Fruit fly (Drosophila melanogaster) whole organism, embryonic: ENCODE data around the gene CG8379.

Experiments
- Asciz ChIP-seq: fragments of 200-800 bp; sonication (Bioruptor generic); optimal IDR thresholded peaks from 2 replicates; lab custom pipeline; 2017; ENCODE audit warnings: missing biosample characterization, mild to moderate bottlenecking, missing genetic modification characterization, missing genetic modification reagents
- Blimp-1 ChIP-seq: fragments of 200-800 bp; sonication (Bioruptor generic); optimal IDR thresholded peaks from 3 replicates; lab custom pipeline; 2018; ENCODE audit warnings: missing biosample characterization, missing genetic modification characterization, mild to moderate bottlenecking, moderate library complexity, missing genetic modification reagents
- CG11504 ChIP-seq: fragments of 200-800 bp; sonication (Bioruptor generic); optimal IDR thresholded peaks from 3 replicates; lab custom pipeline; 2019; ENCODE audit warnings: missing biosample characterization, mild to moderate bottlenecking, missing genetic modification characterization, moderate library complexity
- CG1233 ChIP-seq: fragments of 200-800 bp; sonication (Bioruptor generic); optimal IDR thresholded peaks from 4 replicates; lab custom pipeline; 2018; ENCODE audit warnings: missing biosample characterization, mild to moderate bottlenecking, missing genetic modification characterization
- CG13424 ChIP-seq: fragments of 200-800 bp; sonication (Bioruptor generic); optimal IDR thresholded peaks from 2 replicates; lab custom pipeline; 2019; ENCODE audit warnings: missing biosample characterization, mild to moderate bottlenecking, missing genetic modification characterization, moderate library complexity
- CG14710 ChIP-seq: fragments of 200-800 bp; sonication (Bioruptor generic); optimal IDR thresholded peaks from 3 replicates; lab custom pipeline; 2019; ENCODE audit warnings: missing biosample characterization, mild to moderate bottlenecking, missing genetic modification characterization, moderate library complexity
- CG14965 ChIP-seq: fragments of 200-800 bp; sonication (Bioruptor generic); optimal IDR thresholded peaks from 2 replicates; lab custom pipeline; 2016; ENCODE audit warnings: missing biosample characterization, missing genetic modification characterization, borderline replicate concordance
- CG1529 ChIP-seq: fragments of 200-800 bp; sonication (Bioruptor generic); optimal IDR thresholded peaks from 3 replicates; lab custom pipeline; 2018; ENCODE audit warnings: missing biosample characterization, missing genetic modification characterization
- CG30431 ChIP-seq: fragments of 200-800 bp; sonication (Bioruptor generic); optimal IDR thresholded peaks from 2 replicates; lab custom pipeline; 2017; ENCODE audit warnings: missing biosample characterization, missing genetic modification characterization
- CG34422 ChIP-seq: fragments of 200-800 bp; sonication (Bioruptor generic); IDR thresholded peaks from 3 replicates; pipeline ENCODE4 v1.3.6; 2022; ENCODE audit warnings: missing biosample characterization, missing genetic modification characterization
- CG4820 ChIP-seq: fragments of 200-800 bp; sonication (Bioruptor generic); optimal IDR thresholded peaks from 3 replicates; lab custom pipeline; 2016; ENCODE audit warnings: missing biosample characterization, missing genetic modification characterization
- CG6765 ChIP-seq: fragments of 200-800 bp; sonication (Bioruptor generic); optimal IDR thresholded peaks from 3 replicates; lab custom pipeline; 2017; ENCODE audit warnings: missing biosample characterization, mild to moderate bottlenecking, missing genetic modification characterization
- CG8388 ChIP-seq: fragments of 200-800 bp; sonication (Bioruptor generic); optimal IDR thresholded peaks from 2 replicates; lab custom pipeline; 2019; ENCODE audit warnings: missing biosample characterization, mild to moderate bottlenecking, missing genetic modification characterization, moderate library complexity
- CG9727 ChIP-seq: fragments of 200-800 bp; sonication (Bioruptor generic); optimal IDR thresholded peaks from 3 replicates; lab custom pipeline; 2017; ENCODE audit warnings: missing biosample characterization, mild to moderate bottlenecking, missing genetic modification characterization
- CoRest ChIP-seq: fragments of 200-800 bp; sonication (Bioruptor generic); optimal IDR thresholded peaks from 3 replicates; lab custom pipeline; 2018; ENCODE audit warnings: missing biosample characterization, mild to moderate bottlenecking, missing genetic modification characterization, moderate library complexity
- D19A ChIP-seq: fragments of 200-800 bp; optimal IDR thresholded peaks from 3 replicates; lab custom pipeline; 2019; ENCODE audit warnings: missing biosample characterization, mild to moderate bottlenecking, missing genetic modification characterization, moderate library complexity
- Dad ChIP-seq: fragments of 200-800 bp; sonication (Bioruptor generic); optimal IDR thresholded peaks from 3 replicates; lab custom pipeline; 2016; ENCODE audit warnings: missing biosample characterization, missing genetic modification characterization
- Drgx ChIP-seq: fragments of 200-800 bp; sonication (Bioruptor generic); IDR thresholded peaks from 2 replicates; pipeline ENCODE4 v1.3.6; 2022; ENCODE audit warnings: missing biosample characterization, missing genetic modification characterization
- E2f2 ChIP-seq: fragments of 200-800 bp; sonication (Bioruptor generic); IDR thresholded peaks from 2 replicates; pipeline ENCODE4 v1.3.6; 2022; ENCODE audit warnings: missing biosample characterization, missing genetic modification characterization
- ERR ChIP-seq: fragments of 200-800 bp; sonication (Bioruptor generic); optimal IDR thresholded peaks from 2 replicates; lab custom pipeline; 2016; ENCODE audit warnings: missing biosample characterization, missing genetic modification characterization
- Lhr ChIP-seq: fragments of 200-800 bp; sonication (Bioruptor generic); optimal IDR thresholded peaks from 3 replicates; lab custom pipeline; 2017; ENCODE audit warnings: mild to moderate bottlenecking, missing biosample characterization, missing genetic modification reagents, missing genetic modification characterization
- Med ChIP-seq: fragments of 200-800 bp; sonication (Bioruptor generic); peaks from one replicate; lab custom pipeline; 2016; ENCODE audit warnings: missing biosample characterization, missing genetic modification characterization, mild to moderate bottlenecking, inconsistent platforms, moderate library complexity
- Myb ChIP-seq: fragments of 200-800 bp; sonication (Bioruptor generic); optimal IDR thresholded peaks from 2 replicates; lab custom pipeline; 2016; ENCODE audit warnings: missing biosample characterization, missing genetic modification characterization
- Nf-YC ChIP-seq: fragments of 200-800 bp; optimal IDR thresholded peaks from 3 replicates; lab custom pipeline; 2019; ENCODE audit warnings: missing biosample characterization, mild to moderate bottlenecking, missing genetic modification characterization, moderate library complexity
- Spps ChIP-seq: fragments of 200-800 bp; sonication (Bioruptor generic); optimal IDR thresholded peaks from 2 replicates; lab custom pipeline; 2018; ENCODE audit warnings: missing biosample characterization, mild to moderate bottlenecking, missing genetic modification characterization
- ac ChIP-seq: fragments of 200-800 bp; sonication (Bioruptor generic); optimal IDR thresholded peaks from 3 replicates; lab custom pipeline; 2017; ENCODE audit warnings: missing biosample characterization, mild to moderate bottlenecking, missing genetic modification characterization
- ara ChIP-seq: fragments of 200-800 bp; sonication (Bioruptor generic); IDR thresholded peaks from 2 replicates; pipeline ENCODE4 v1.3.6; 2022; ENCODE audit warnings: missing biosample characterization, missing genetic modification characterization
- bab2 ChIP-seq: fragments of 200-800 bp; sonication (Bioruptor generic); optimal IDR thresholded peaks from 2 replicates; lab custom pipeline; 2016; ENCODE audit warnings: missing biosample characterization, missing genetic modification characterization
- br ChIP-seq: fragments of >200 bp; optimal IDR thresholded peaks from 2 replicates; lab custom pipeline; 2017
- bsh ChIP-seq, 2 experiments: fragments of 200-800 bp; sonication (Bioruptor generic); optimal IDR thresholded peaks; 2 replicates each; lab custom pipeline; 2017 to 2018; ENCODE audit warnings: mild to moderate bottlenecking in 2 of 2, missing biosample characterization in 2 of 2, missing genetic modification characterization in 2 of 2, moderate library complexity in 1 of 2
- dpn ChIP-seq, 2 experiments: fragments of 200-800 bp; sonication (Bioruptor generic); optimal IDR thresholded peaks; 3 replicates each; lab custom pipeline; 2016; ENCODE audit warnings: missing biosample characterization in 2 of 2, missing genetic modification characterization in 2 of 2
- exex ChIP-seq: fragments of 200-800 bp; sonication (Bioruptor generic); optimal IDR thresholded peaks from 4 replicates; lab custom pipeline; 2018; ENCODE audit warnings: missing biosample characterization, mild to moderate bottlenecking, missing genetic modification characterization, moderate library complexity
- gcm ChIP-seq: fragments of 200-800 bp; sonication (Bioruptor generic); optimal IDR thresholded peaks from 2 replicates; lab custom pipeline; 2019; ENCODE audit warnings: missing biosample characterization, mild to moderate bottlenecking, missing genetic modification characterization, moderate library complexity
- gsb ChIP-seq: fragments of 200-800 bp; sonication (Bioruptor generic); IDR thresholded peaks from 2 replicates; pipeline ENCODE4 v1.3.6; 2022; ENCODE audit warnings: missing biosample characterization, missing genetic modification characterization
- insv ChIP-seq, 2 experiments: fragments of 200-800 bp; sonication (Bioruptor generic); optimal IDR thresholded peaks; 3 replicates each; lab custom pipeline; 2016 to 2018; ENCODE audit warnings: missing biosample characterization in 2 of 2, missing genetic modification characterization in 2 of 2
- lbe ChIP-seq: fragments of 200-800 bp; sonication (Bioruptor generic); optimal IDR thresholded peaks from 2 replicates; lab custom pipeline; 2016; ENCODE audit warnings: missing biosample characterization, mild to moderate bottlenecking, missing genetic modification characterization
- lola ChIP-seq, 3 experiments: fragments of >200 bp in 2 of 3; fragments of 200-800 bp in 1 of 3; sonication (Bioruptor generic) in 1 of 3; optimal IDR thresholded peaks; 2 replicates each; lab custom pipeline; 2017 to 2019; ENCODE audit warnings: missing biosample characterization in 3 of 3, missing genetic modification characterization in 3 of 3, mild to moderate bottlenecking in 1 of 3, moderate library complexity in 1 of 3
- nerfin-1 ChIP-seq: fragments of 200-800 bp; sonication (Bioruptor generic); optimal IDR thresholded peaks from 3 replicates; lab custom pipeline; 2019; ENCODE audit warnings: missing biosample characterization, mild to moderate bottlenecking, missing genetic modification characterization, moderate library complexity
- nom ChIP-seq: fragments of 200-800 bp; sonication (Bioruptor generic); optimal IDR thresholded peaks from 2 replicates; lab custom pipeline; 2017; ENCODE audit warnings: missing biosample characterization, missing genetic modification characterization, mild to moderate bottlenecking, moderate library complexity, missing genetic modification reagents
- pnt ChIP-seq: fragments of 200-800 bp; sonication (Bioruptor generic); optimal IDR thresholded peaks from 3 replicates; lab custom pipeline; 2016; ENCODE audit warnings: missing biosample characterization, missing genetic modification characterization
- sens ChIP-seq: fragments of 200-800 bp; sonication (Bioruptor generic); peaks from one replicate; lab custom pipeline; 2016; ENCODE audit warnings: missing biosample characterization, missing genetic modification characterization
- seq ChIP-seq: fragments of 200-800 bp; sonication (Bioruptor generic); IDR thresholded peaks from 2 replicates; pipeline ENCODE4 v1.3.6; 2022; ENCODE audit warnings: missing biosample characterization, missing genetic modification characterization
- so ChIP-seq: fragments of 200-800 bp; sonication (Bioruptor generic); IDR thresholded peaks from 3 replicates; pipeline ENCODE4 v1.3.6; 2022; ENCODE audit warnings: missing biosample characterization, missing genetic modification characterization
- sr ChIP-seq: fragments of 200-800 bp; sonication (Bioruptor generic); IDR thresholded peaks from 3 replicates; pipeline ENCODE4 v1.3.6; 2022; ENCODE audit warnings: missing biosample characterization, missing genetic modification characterization
- tio ChIP-seq: fragments of 200-800 bp; sonication (Bioruptor generic); optimal IDR thresholded peaks from 2 replicates; lab custom pipeline; 2017; ENCODE audit warnings: missing biosample characterization, missing genetic modification characterization, inconsistent platforms
- trem ChIP-seq: fragments of 200-800 bp; optimal IDR thresholded peaks from 3 replicates; lab custom pipeline; 2019; ENCODE audit warnings: missing biosample characterization, mild to moderate bottlenecking, missing genetic modification characterization, moderate library complexity
- twi ChIP-seq: fragments of 200-800 bp; optimal IDR thresholded peaks from 2 replicates; lab custom pipeline; 2019; ENCODE audit warnings: missing biosample characterization, mild to moderate bottlenecking, missing genetic modification characterization, moderate library complexity
- z ChIP-seq: fragments of 200-800 bp; sonication (Bioruptor generic); IDR thresholded peaks from 3 replicates; pipeline ENCODE4 v1.3.6; 2022; ENCODE audit warnings: missing biosample characterization, missing genetic modification characterization
- zfh1 ChIP-seq: fragments of 200-800 bp; sonication (Bioruptor generic); IDR thresholded peaks from 3 replicates; pipeline ENCODE4 v1.3.6; 2022; ENCODE audit warnings: missing biosample characterization, missing genetic modification characterization

CG8379 gene

DNA sequence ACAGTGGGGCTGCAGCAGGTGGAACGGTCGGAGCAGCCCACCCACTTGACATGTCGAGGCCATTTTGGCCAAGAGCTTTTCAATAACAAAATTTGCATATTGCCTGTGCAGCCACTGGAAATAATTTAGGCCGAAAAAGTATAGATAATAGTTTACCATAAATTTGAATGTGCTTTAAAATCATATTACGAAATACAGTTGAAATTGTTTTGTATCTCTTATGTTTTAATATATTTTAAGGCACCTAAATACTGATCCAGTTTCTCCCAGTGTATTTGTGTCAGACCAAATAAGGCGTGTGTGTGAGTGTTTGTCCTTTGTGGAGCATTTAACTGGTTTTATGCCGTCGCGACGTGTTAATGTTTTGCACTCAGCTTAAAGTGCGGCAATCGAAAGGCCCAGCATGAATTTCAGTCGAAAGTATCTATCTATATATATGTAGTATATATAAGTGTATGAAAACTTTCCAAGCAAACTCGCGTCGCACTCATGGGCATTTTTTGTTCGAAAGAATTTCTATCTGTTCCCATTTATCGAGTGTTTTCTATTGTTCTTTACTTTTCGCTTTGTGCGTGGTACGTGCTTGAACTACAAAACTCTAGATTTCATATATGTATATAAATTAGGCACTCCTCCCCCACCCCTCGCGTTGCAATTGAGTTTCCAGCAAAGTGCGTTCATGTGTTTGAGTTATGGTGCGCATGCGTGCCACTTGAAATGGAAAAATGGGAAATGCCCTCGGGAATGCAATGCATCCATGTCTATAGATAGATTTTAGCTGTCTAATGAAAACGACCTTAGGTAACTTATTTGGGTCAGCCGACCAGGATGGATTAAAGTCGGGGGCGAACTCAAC lies 25.4 kb downstream of the CG8379 start (continued):
- no peak for TF ChIP-seq gsb (GFP tag; lab: Robert Waterston, UW)
- TF ChIP-seq seq (GFP tag; lab: Robert Waterston, UW) = no peak
- TF ChIP-seq CG30431 (GFP tag; lab: Kevin White, UChicago) = no peak
- no peak for TF ChIP-seq br (lab: Kevin White, UChicago)
- peak; percentile 56 for TF ChIP-seq CG8388
- TF ChIP-seq Myb = no peak
- TF ChIP-seq CG14965 = no peak
- TF ChIP-seq bsh (GFP tag; optimal IDR thresholded peaks at IDR 0.05; lab: Kevin White, UChicago) = peak; percentile 1 to 70
- peak; percentile 100 for TF ChIP-seq twi (tag; lab: Kevin White, UChicago)
- TF ChIP-seq Nf-YC (tag; lab: Kevin White, UChicago) = no peak
- TF ChIP-seq lbe (GFP tag; lab: Kevin White, UChicago) = peak; percentile 27
- TF ChIP-seq D19A (tag; lab: Kevin White, UChicago) = peak; percentile 25
- TF ChIP-seq zfh1 (GFP tag; lab: Robert Waterston, UW) = peak; percentile 63; the same call in 1 of the 3 replicates
- peak; percentile 2 for TF ChIP-seq Spps (tag; lab: Kevin White, UChicago)
- peak; percentile 43 for TF ChIP-seq CoRest (tag; lab: Kevin White, UChicago)
- 0 out of 3 replicates have a peak, but pooled peaks have one; percentile 21 for TF ChIP-seq CG34422 (GFP tag; lab: Robert Waterston, UW)
- TF ChIP-seq gcm (GFP tag; lab: Kevin White, UChicago) = peak; percentile 5
- peak; percentile 40 for TF ChIP-seq Med (GFP tag; lab: Kevin White, UChicago)
- TF ChIP-seq z (GFP tag; lab: Robert Waterston, UW) = peak; percentile 75; the same call in 2 of the 3 replicates
- TF ChIP-seq insv (GFP tag; optimal IDR thresholded peaks at IDR 0.05; lab: Kevin White, UChicago) = no peak
- peak; percentile 58 for TF ChIP-seq CG9727 (GFP tag; lab: Kevin White, UChicago)
- TF ChIP-seq CG6765 (GFP tag; lab: Kevin White, UChicago) = no peak
- TF ChIP-seq Lhr (GFP tag; lab: Kevin White, UChicago) = no peak
- no peak for TF ChIP-seq nerfin-1
- no peak for TF ChIP-seq bab2 (GFP tag; lab: Kevin White, UChicago)
- peak; percentile 47 for TF ChIP-seq ara (GFP tag; lab: Robert Waterston, UW)
- TF ChIP-seq so (GFP tag; lab: Robert Waterston, UW) = 0 out of 3 replicates have a peak, but pooled peaks have one; percentile 47
- TF ChIP-seq exex (tag; lab: Kevin White, UChicago) = no peak
- TF ChIP-seq ac (GFP tag; lab: Kevin White, UChicago) = peak; percentile 25
- TF ChIP-seq CG13424 (tag; lab: Kevin White, UChicago) = peak; percentile 1
- peak; percentile 12 for TF ChIP-seq nom (GFP tag; lab: Kevin White, UChicago)
- TF ChIP-seq trem (tag; lab: Kevin White, UChicago) = peak; percentile 20
- no peak for TF ChIP-seq tio (GFP tag; lab: Kevin White, UChicago)
- peak in 1 of 2 experiments; percentile 0 for TF ChIP-seq dpn (GFP tag; optimal IDR thresholded peaks at IDR 0.05; lab: Kevin White, UChicago)
- TF ChIP-seq Blimp-1 = peak; percentile 43
- peak in 1 of 3 experiments; percentile 60 for TF ChIP-seq lola (GFP tag; optimal IDR thresholded peaks at IDR 0.05; lab: Kevin White, UChicago)
- TF ChIP-seq CG4820 (GFP tag; lab: Kevin White, UChicago) = peak; percentile 41
- TF ChIP-seq CG14710 (tag; lab: Kevin White, UChicago) = peak; percentile 43
- peak; percentile 23 for TF ChIP-seq CG1529 (GFP tag; lab: Kevin White, UChicago)
- no peak for TF ChIP-seq Dad (GFP tag; lab: Kevin White, UChicago)
- no peak for TF ChIP-seq CG1233 (GFP tag; lab: Kevin White, UChicago)
- TF ChIP-seq E2f2 (GFP tag; lab: Robert Waterston, UW) = no peak; the same call in 1 of the 2 replicates
- peak; percentile 71 for TF ChIP-seq sens
- peak; percentile 53 for TF ChIP-seq Drgx (GFP tag; lab: Robert Waterston, UW)
- TF ChIP-seq Asciz (GFP tag; lab: Kevin White, UChicago) = no peak
- no peak for TF ChIP-seq pnt (GFP tag; lab: Kevin White, UChicago)
- TF ChIP-seq ERR (GFP tag; lab: Kevin White, UChicago) = no peak
- TF ChIP-seq CG11504 (tag; lab: Kevin White, UChicago) = peak; percentile 52
- no peak for TF ChIP-seq sr
